Fruit fly (Drosophila melanogaster): Measurements from ENCODE around the gene RpL36A.

Gene RpL36A

DNA sequence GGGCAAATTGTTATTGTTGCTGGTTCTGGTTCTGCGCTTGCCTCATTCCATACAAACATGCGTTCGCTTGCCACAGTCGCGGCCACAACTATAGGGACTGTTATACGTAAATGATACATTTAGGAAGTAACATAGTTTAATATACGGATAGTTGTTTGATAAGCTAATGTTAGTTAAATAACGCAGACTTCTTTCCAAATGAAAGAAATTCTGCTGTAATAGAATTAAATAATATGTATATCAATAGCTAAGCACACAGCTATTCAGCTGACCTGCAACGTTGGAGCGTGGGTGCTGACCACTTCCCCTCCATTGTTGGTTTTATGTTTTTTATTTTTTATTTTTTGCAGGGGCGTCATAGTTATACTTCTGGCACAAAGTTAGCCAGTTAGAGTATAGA lies 8.0 kb downstream of the RpL36A start (continued):
- TF ChIP-seq Dref (GFP tag; IDR thresholded peaks at IDR 0.05): no peak
- no peak for TF ChIP-seq tll (GFP tag; optimal IDR thresholded peaks at IDR 0.05)
- no peak for TF ChIP-seq Bgb (GFP tag; IDR thresholded peaks at IDR 0.05; ENCODE audit: partially characterized antibody)
- peak; percentile 59; the same call in 1 of the 2 replicates for TF ChIP-seq CG14441 (GFP tag; IDR thresholded peaks at IDR 0.05)
- peak; percentile 56 for TF ChIP-seq CG13424 (tag; optimal IDR thresholded peaks at IDR 0.05)
- no peak for TF ChIP-seq CG17802 (tag; optimal IDR thresholded peaks at IDR 0.05)
- TF ChIP-seq bowl (GFP tag; IDR thresholded peaks at IDR 0.05): peak; percentile 48; the same call in 1 of the 2 replicates
- peak; percentile 66 for TF ChIP-seq tap (tag; optimal IDR thresholded peaks at IDR 0.05)
- TF ChIP-seq CG11696 (GFP tag; IDR thresholded peaks at IDR 0.05): peak; percentile 88
- peak; percentile 38 for TF ChIP-seq MTF-1 (GFP tag; optimal IDR thresholded peaks at IDR 0.05; ENCODE audit: borderline replicate concordance)
- no peak for TF ChIP-seq crp (GFP tag; optimal IDR thresholded peaks at IDR 0.05)
- TF ChIP-seq CG12659 (GFP tag; optimal IDR thresholded peaks at IDR 0.05): peak; percentile 42
- no peak for TF ChIP-seq GATAe (GFP tag; conservative IDR thresholded peaks at IDR 0.05)
- peak; percentile 18 for TF ChIP-seq CG12104 (GFP tag; optimal IDR thresholded peaks at IDR 0.05)
- no peak for TF ChIP-seq CG8281 (tag; optimal IDR thresholded peaks at IDR 0.05)
- TF ChIP-seq HmgZ (tag; optimal IDR thresholded peaks at IDR 0.05): peak; percentile 48
- no peak for TF ChIP-seq Dll (GFP tag; IDR thresholded peaks at IDR 0.05; ENCODE audit: partially characterized antibody)
- peak; percentile 5 for TF ChIP-seq maf-S (GFP tag; optimal IDR thresholded peaks at IDR 0.05)
- TF ChIP-seq CG30431 (GFP tag; optimal IDR thresholded peaks at IDR 0.05): peak; percentile 4
- TF ChIP-seq Taf1 (GFP tag; IDR thresholded peaks at IDR 0.05): 0 out of 2 replicates have a peak, but pooled peaks have one; percentile 7
- TF ChIP-seq CG17612 (GFP tag; IDR thresholded peaks at IDR 0.05): peak; percentile 48; the same call in 1 of the 2 replicates
- no peak for TF ChIP-seq fru (optimal IDR thresholded peaks at IDR 0.05)
- peak; percentile 61 for TF ChIP-seq CG17328 (GFP tag; IDR thresholded peaks at IDR 0.05)
- TF ChIP-seq CG8924 (tag; optimal IDR thresholded peaks at IDR 0.05): peak; percentile 66
- no peak for TF ChIP-seq CG17912 (GFP tag; optimal IDR thresholded peaks at IDR 0.05)
- peak; percentile 65 for TF ChIP-seq Atf6 (GFP tag; IDR thresholded peaks at IDR 0.05)
- no peak for TF ChIP-seq nerfin-2 (GFP tag; IDR thresholded peaks at IDR 0.05; ENCODE audit: partially characterized antibody)
- peak; percentile 72 for TF ChIP-seq esg (GFP tag; conservative IDR thresholded peaks at IDR 0.05)
- TF ChIP-seq salm (tag; optimal IDR thresholded peaks at IDR 0.05): no peak
- no peak for TF ChIP-seq NC2β (GFP tag; optimal IDR thresholded peaks at IDR 0.05)
- TF ChIP-seq CG18599 (GFP tag; optimal IDR thresholded peaks at IDR 0.05): peak; percentile 74
- TF ChIP-seq otp (GFP tag; IDR thresholded peaks at IDR 0.05): peak; percentile 66; the same call in 2 of the 3 replicates
- TF ChIP-seq nom (GFP tag; optimal IDR thresholded peaks at IDR 0.05): no peak
- peak; percentile 28 for TF ChIP-seq her (GFP tag; optimal IDR thresholded peaks at IDR 0.05)
- no peak for TF ChIP-seq NFAT (GFP tag; IDR thresholded peaks at IDR 0.05)
- 0 out of 2 replicates have a peak, but pooled peaks have one; percentile 25 for TF ChIP-seq MBD-R2 (GFP tag; IDR thresholded peaks at IDR 0.05)
- no peak for TF ChIP-seq rib (GFP tag; IDR thresholded peaks at IDR 0.05)
- TF ChIP-seq CG6654 (GFP tag; optimal IDR thresholded peaks at IDR 0.05): no peak
- TF ChIP-seq mirr (GFP tag; optimal IDR thresholded peaks at IDR 0.05): no peak
- TF ChIP-seq sim (GFP tag; IDR thresholded peaks at IDR 0.05): no peak
- TF ChIP-seq CG10959 (GFP tag; IDR thresholded peaks at IDR 0.05): peak; percentile 37; the same call in 1 of the 2 replicates
- TF ChIP-seq Poxn (GFP tag; IDR thresholded peaks at IDR 0.05): no peak
- TF ChIP-seq CG3838 (GFP tag; optimal IDR thresholded peaks at IDR 0.05): no peak
- no peak for TF ChIP-seq CG10431 (GFP tag; optimal IDR thresholded peaks at IDR 0.05)
- peak; percentile 30 for TF ChIP-seq CG9437 (GFP tag; optimal IDR thresholded peaks at IDR 0.05)
- TF ChIP-seq HLH54F (GFP tag; optimal IDR thresholded peaks at IDR 0.05): peak; percentile 20
- no peak for TF ChIP-seq MESR4 (GFP tag; optimal IDR thresholded peaks at IDR 0.05)
- TF ChIP-seq gfzf (GFP tag; optimal IDR thresholded peaks at IDR 0.05): no peak
- TF ChIP-seq vfl (GFP tag; optimal IDR thresholded peaks at IDR 0.05): no peak
- TF ChIP-seq Dad (GFP tag; optimal IDR thresholded peaks at IDR 0.05): no peak
- peak; percentile 72 for TF ChIP-seq dmrt99B (tag; optimal IDR thresholded peaks at IDR 0.05)
